Worm (Caenorhabditis elegans) whole organism, L3 larva: ENCODE measurements around the gene sams-4.

ENCODE experiments used
- ZK546.5 ChIP-seq: sonication (generic microtip); optimal IDR thresholded peaks from 2 replicates; lab custom pipeline; 2017; ENCODE audit warnings: missing biosample characterization, missing genetic modification characterization
- aly-2 ChIP-seq: fragments of 150-350 bp; optimal IDR thresholded peaks from 2 replicates; lab custom pipeline; 2014; ENCODE audit warnings: missing biosample characterization, missing genetic modification characterization
- ceh-28 ChIP-seq: fragments of 150-350 bp; optimal IDR thresholded peaks from 2 replicates; lab custom pipeline; 2014; ENCODE audit warnings: missing biosample characterization, missing genetic modification reagents, missing genetic modification characterization
- ceh-82 ChIP-seq: fragments of 150-350 bp; optimal IDR thresholded peaks from 2 replicates; lab custom pipeline; 2014; ENCODE audit warnings: missing biosample characterization, missing genetic modification characterization
- ceh-9 ChIP-seq: sonication (generic microtip); optimal IDR thresholded peaks from 2 replicates; lab custom pipeline; 2018; ENCODE audit warnings: missing biosample characterization, missing genetic modification characterization
- daf-12 ChIP-seq: fragments of 150-350 bp; optimal IDR thresholded peaks from 2 replicates; lab custom pipeline; 2014; ENCODE audit warnings: missing biosample characterization, missing genetic modification reagents, missing genetic modification characterization
- egl-5 ChIP-seq: fragments of 150-350 bp; optimal IDR thresholded peaks from 2 replicates; lab custom pipeline; 2017; ENCODE audit warnings: missing biosample characterization, missing genetic modification reagents, missing genetic modification characterization, inconsistent platforms
- elt-1 ChIP-seq: fragments of 150-350 bp; optimal IDR thresholded peaks from 2 replicates; lab custom pipeline; 2014; ENCODE audit warnings: missing biosample characterization, missing genetic modification characterization
- elt-2 ChIP-seq: sonication (generic microtip); optimal IDR thresholded peaks from 2 replicates; lab custom pipeline; 2016; ENCODE audit warnings: missing genetic modification reagents, mild to moderate bottlenecking, missing genetic modification characterization, missing compliant biosample characterization
- elt-3 ChIP-seq, 3 experiments: fragments of 150-350 bp in 1 of 3; sonication (generic microtip) in 2 of 3; optimal IDR thresholded peaks; 2 replicates in 2 of 3; 4 replicates in 1 of 3; lab custom pipeline; 2014 to 2017; ENCODE audit warnings: missing biosample characterization in 3 of 3, missing genetic modification characterization in 3 of 3
- fkh-10 ChIP-seq: sonication (generic microtip); optimal IDR thresholded peaks from 2 replicates; lab custom pipeline; 2017; ENCODE audit warnings: missing biosample characterization, missing genetic modification reagents, missing genetic modification characterization
- fkh-2 ChIP-seq: fragments of 150-350 bp; optimal IDR thresholded peaks from 2 replicates; lab custom pipeline; 2014; ENCODE audit warnings: missing biosample characterization, missing genetic modification reagents, missing genetic modification characterization
- fos-1 ChIP-seq: fragments of 150-350 bp; optimal IDR thresholded peaks from 2 replicates; lab custom pipeline; 2014; ENCODE audit warnings: missing biosample characterization, missing genetic modification characterization
- hmg-11 ChIP-seq: sonication (generic microtip); optimal IDR thresholded peaks from 2 replicates; lab custom pipeline; 2016; ENCODE audit warnings: missing genetic modification characterization, missing compliant biosample characterization
- lin-15B ChIP-seq: fragments of 150-350 bp; optimal IDR thresholded peaks from 2 replicates; lab custom pipeline; 2014; ENCODE audit warnings: missing biosample characterization, missing genetic modification characterization
- lin-39 ChIP-seq: fragments of 150-350 bp; optimal IDR thresholded peaks from 2 replicates; lab custom pipeline; 2018; ENCODE audit warnings: missing biosample characterization, missing genetic modification reagents, missing genetic modification characterization
- mdl-1 ChIP-seq: fragments of 150-350 bp; optimal IDR thresholded peaks from 2 replicates; lab custom pipeline; 2014; ENCODE audit warnings: missing biosample characterization, missing genetic modification characterization
- mml-1 ChIP-seq: fragments of 150-350 bp; sonication (generic microtip); optimal IDR thresholded peaks from 3 replicates; lab custom pipeline; 2014; ENCODE audit warnings: missing biosample characterization, missing genetic modification characterization
- nfya-1 ChIP-seq: sonication (generic microtip); optimal IDR thresholded peaks from 2 replicates; lab custom pipeline; 2017; ENCODE audit warnings: missing genetic modification characterization, mild to moderate bottlenecking, missing compliant biosample characterization, antibody characterized with exemption, moderate library complexity; ENCODE audit not compliant: insufficient read depth
- nhr-11 ChIP-seq: fragments of 150-350 bp; optimal IDR thresholded peaks from 2 replicates; lab custom pipeline; 2014; ENCODE audit warnings: missing biosample characterization, missing genetic modification characterization
- nhr-12 ChIP-seq: fragments of 150-350 bp; optimal IDR thresholded peaks from 2 replicates; lab custom pipeline; 2014; ENCODE audit warnings: missing biosample characterization, missing genetic modification characterization
- nhr-237 ChIP-seq: fragments of 150-350 bp; optimal IDR thresholded peaks from 2 replicates; lab custom pipeline; 2014; ENCODE audit warnings: missing biosample characterization, missing genetic modification characterization
- nhr-25 ChIP-seq: sonication (generic microtip); optimal IDR thresholded peaks from 2 replicates; lab custom pipeline; 2017; ENCODE audit warnings: missing biosample characterization, missing genetic modification characterization
- nhr-67 ChIP-seq: fragments of 150-350 bp; optimal IDR thresholded peaks from 2 replicates; lab custom pipeline; 2014; ENCODE audit warnings: missing biosample characterization, missing genetic modification characterization
- nhr-76 ChIP-seq: fragments of 150-350 bp; sonication (generic microtip); optimal IDR thresholded peaks from 5 replicates; lab custom pipeline; 2014; ENCODE audit warnings: missing biosample characterization, missing genetic modification characterization
- nhr-77 ChIP-seq: fragments of 150-350 bp; optimal IDR thresholded peaks from 2 replicates; lab custom pipeline; 2014; ENCODE audit warnings: missing biosample characterization, missing genetic modification characterization
- pha-4 ChIP-seq: fragments of 150-350 bp; optimal IDR thresholded peaks from 2 replicates; lab custom pipeline; 2014; ENCODE audit warnings: missing biosample characterization, missing genetic modification reagents, missing genetic modification characterization
- pqm-1 ChIP-seq: fragments of 150-350 bp; optimal IDR thresholded peaks from 2 replicates; lab custom pipeline; 2017; ENCODE audit warnings: missing biosample characterization, missing genetic modification characterization, inconsistent platforms
- sea-2 ChIP-seq: fragments of 150-350 bp; sonication (generic microtip); optimal IDR thresholded peaks from 4 replicates; lab custom pipeline; 2014; ENCODE audit warnings: missing biosample characterization, missing genetic modification reagents, missing genetic modification characterization
- snpc-4 ChIP-seq: fragments of 150-350 bp; optimal IDR thresholded peaks from 2 replicates; lab custom pipeline; 2014; ENCODE audit warnings: missing biosample characterization, missing genetic modification characterization
- tbx-2 ChIP-seq: sonication (generic microtip); optimal IDR thresholded peaks from 2 replicates; lab custom pipeline; 2016; ENCODE audit warnings: mild to moderate bottlenecking, missing genetic modification characterization, missing compliant biosample characterization
- unc-39 ChIP-seq: sonication (generic microtip); optimal IDR thresholded peaks from 4 replicates; lab custom pipeline; 2017; ENCODE audit warnings: missing biosample characterization, missing genetic modification characterization
- unc-62 ChIP-seq: fragments of 150-350 bp; sonication (generic microtip); optimal IDR thresholded peaks from 4 replicates; lab custom pipeline; 2014; ENCODE audit warnings: missing biosample characterization, missing genetic modification reagents, missing genetic modification characterization
- zag-1 ChIP-seq: fragments of 150-350 bp; optimal IDR thresholded peaks from 2 replicates; lab custom pipeline; 2014; ENCODE audit warnings: missing biosample characterization, missing genetic modification characterization
- ztf-11 ChIP-seq: fragments of 150-350 bp; optimal IDR thresholded peaks from 2 replicates; lab custom pipeline; 2014; ENCODE audit warnings: missing biosample characterization, missing genetic modification characterization
- ztf-4 ChIP-seq: fragments of 150-350 bp; optimal IDR thresholded peaks from 2 replicates; lab custom pipeline; 2014; ENCODE audit warnings: missing biosample characterization, missing genetic modification characterization

Gene sams-4

ce11 chrIV:5847986-5848707 lies 2.0 kb upstream of the sams-4 start, which contains the start of gene sams-3:
Gene sams-3 (plus strand): TSS chrIV:5848657.
- TF ChIP-seq zag-1 (tag; lab: Kevin White, UChicago), result no peak
- TF ChIP-seq nfya-1 (tag; lab: Kevin White, UChicago), result peak; percentile 54
- TF ChIP-seq tbx-2 (tag; lab: Kevin White, UChicago), result peak; percentile 77
- TF ChIP-seq ceh-28 (tag; lab: Kevin White, UChicago), result no peak
- TF ChIP-seq pha-4, result peak; percentile 5
- no peak for TF ChIP-seq lin-15B (tag; lab: Kevin White, UChicago)
- TF ChIP-seq daf-12 (tag; lab: Kevin White, UChicago), result no peak
- TF ChIP-seq nhr-12 (tag; lab: Kevin White, UChicago), result no peak
- TF ChIP-seq nhr-25, result no peak
- TF ChIP-seq elt-2 (tag; lab: Kevin White, UChicago), result peak; percentile 3
- TF ChIP-seq aly-2, result no peak
- TF ChIP-seq fkh-10 (GFP tag; lab: Kevin White, UChicago), result no peak
- TF ChIP-seq elt-3 (tag; optimal IDR thresholded peaks at IDR 0.05; lab: Kevin White, UChicago), result no peak
- no peak for TF ChIP-seq snpc-4 (tag; lab: Kevin White, UChicago)
- TF ChIP-seq hmg-11 (tag; lab: Kevin White, UChicago), result peak; percentile 83
- TF ChIP-seq ceh-9 (tag; lab: Kevin White, UChicago), result no peak
- TF ChIP-seq mdl-1 (tag; lab: Kevin White, UChicago), result no peak
- no peak for TF ChIP-seq fos-1 (tag; lab: Kevin White, UChicago)
- no peak for TF ChIP-seq mml-1 (tag; lab: Kevin White, UChicago)
- no peak for TF ChIP-seq unc-62 (GFP tag; lab: Kevin White, UChicago)

DNA sequence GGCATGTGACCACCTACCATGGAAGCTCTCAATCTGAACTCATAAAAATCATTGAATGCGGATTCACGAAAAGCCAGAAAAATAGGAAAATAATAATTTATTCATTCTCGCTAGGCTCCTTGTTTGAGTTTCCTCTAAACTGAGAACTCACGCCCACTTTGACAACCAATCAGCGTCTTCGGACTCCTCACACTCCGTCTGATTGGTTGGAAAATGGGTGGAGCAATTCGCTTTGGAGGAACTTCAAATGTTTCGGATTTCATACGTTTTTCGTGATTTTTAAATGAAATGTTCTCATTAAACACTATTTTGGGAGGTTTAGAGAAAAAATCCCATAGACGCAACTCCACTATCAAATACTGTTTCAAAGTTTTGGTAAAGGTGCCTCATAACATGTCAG lies 3.3 kb downstream of the sams-4 start:
- TF ChIP-seq nfya-1 (tag; lab: Kevin White, UChicago), result peak; percentile 69
- TF ChIP-seq ZK546.5 (tag; lab: Kevin White, UChicago), result no peak

DNA sequence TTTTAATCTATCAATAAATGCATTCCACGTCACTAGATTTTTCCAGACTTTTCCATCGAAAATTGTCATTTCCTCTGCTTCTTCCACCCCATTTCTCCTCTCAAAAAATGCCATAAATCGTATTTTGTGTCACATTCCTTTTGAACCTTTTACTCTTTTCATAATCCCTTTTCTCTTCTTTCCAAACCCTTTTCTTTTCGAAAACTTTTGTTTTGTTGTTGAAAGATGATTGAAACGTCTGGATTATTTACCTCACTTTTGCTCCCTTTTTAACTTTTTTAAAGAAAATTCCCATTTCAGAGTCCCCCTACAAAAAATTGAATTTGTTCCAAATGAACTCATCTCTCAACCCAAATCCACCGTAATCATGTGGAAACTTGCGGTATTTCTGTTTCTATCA lies 7.0 kb downstream of the sams-4 start, which contains the start of gene C06E7.2:
C06E7.2 (plus strand) TSS at position 301 of the 400 bp plus-strand sequence.
- TF ChIP-seq aly-2 (no peak), ZK546.5 (tag; lab: Kevin White, UChicago) (no peak), nhr-11 (tag; lab: Kevin White, UChicago) (no peak), fkh-2 (tag; lab: Kevin White, UChicago) (no peak), nhr-77 (tag; lab: Kevin White, UChicago) (no peak), elt-1 (tag; lab: Kevin White, UChicago) (no peak), lin-39 (tag; lab: Kevin White, UChicago) (no peak), nhr-237 (tag; lab: Kevin White, UChicago) (no peak), snpc-4 (tag; lab: Kevin White, UChicago) (no peak), sea-2 (GFP tag; lab: Kevin White, UChicago) (no peak), ceh-28 (tag; lab: Kevin White, UChicago) (no peak), fos-1 (tag; lab: Kevin White, UChicago) (no peak), pqm-1 (no peak), nhr-76 (tag; lab: Kevin White, UChicago) (no peak), tbx-2 (tag; lab: Kevin White, UChicago) (no peak), nhr-67 (no peak), ceh-82 (tag; lab: Kevin White, UChicago) (no peak)

DNA sequence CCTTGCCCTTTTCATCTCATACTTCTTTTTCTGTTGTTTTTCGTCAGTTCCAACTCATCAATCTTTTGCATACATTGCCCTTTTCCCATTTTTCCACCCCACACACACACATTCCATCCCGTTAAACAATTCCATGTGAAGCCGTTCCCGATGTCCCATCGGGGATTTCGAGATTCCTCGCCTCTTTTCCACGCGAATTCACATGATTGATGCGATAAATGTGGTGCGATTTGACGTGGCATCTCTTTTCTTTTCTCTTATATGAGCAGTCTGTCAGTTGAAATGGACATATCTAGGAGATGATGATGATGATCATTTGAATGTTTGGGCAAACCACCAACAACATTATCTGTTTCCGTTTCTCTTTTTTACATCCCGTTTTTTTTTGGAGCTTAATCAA lies 12.0 kb downstream of the sams-4 start:
- TF ChIP-seq ceh-9 (tag; lab: Kevin White, UChicago) (no peak), nhr-11 (tag; lab: Kevin White, UChicago) (no peak), elt-2 (tag; lab: Kevin White, UChicago) (no peak), nhr-237 (tag; lab: Kevin White, UChicago) (no peak), nhr-25 (no peak), hmg-11 (tag; lab: Kevin White, UChicago) (no peak), fkh-2 (tag; lab: Kevin White, UChicago) (no peak), unc-39 (tag; lab: Kevin White, UChicago) (no peak), ztf-11 (tag; lab: Kevin White, UChicago) (no peak), ZK546.5 (tag; lab: Kevin White, UChicago) (no peak), unc-62 (GFP tag; lab: Kevin White, UChicago) (peak; percentile 16), ztf-4 (tag; lab: Kevin White, UChicago) (no peak), egl-5 (tag; lab: Kevin White, UChicago) (peak; percentile 30), lin-15B (tag; lab: Kevin White, UChicago) (no peak)
